Worm (Caenorhabditis elegans): ENCODE measurements around the gene sru-3.

DNA sequence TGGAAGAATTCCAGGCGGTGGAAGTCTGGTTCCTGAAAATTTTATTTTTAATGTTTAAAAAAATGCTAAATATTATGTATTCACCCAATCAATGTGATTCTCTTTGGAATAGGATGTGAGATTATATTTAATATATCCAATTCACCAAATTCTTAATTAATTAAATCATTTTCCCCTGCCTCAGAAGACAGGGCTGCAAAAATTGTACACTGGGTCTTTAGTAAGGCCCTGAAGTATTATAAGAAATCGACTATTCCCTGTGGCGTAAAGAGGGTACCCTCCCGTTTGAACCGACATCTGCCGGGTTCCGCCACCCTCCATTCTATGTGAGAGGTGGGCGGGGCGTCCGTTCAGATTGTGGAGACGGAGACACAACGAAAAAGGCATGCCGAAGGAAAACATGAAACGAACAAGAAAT, 14.8 kb downstream of the sru-3 start:
- TF ChIP-seq nhr-25 (tag; optimal IDR thresholded peaks at IDR 0.05) (peak; percentile 92), fkh-10 (GFP tag; optimal IDR thresholded peaks at IDR 0.05) (peak; percentile 32), jun-1 (tag; optimal IDR thresholded peaks at IDR 0.05) (peak; percentile 28)
